Fruit fly (Drosophila melanogaster) whole organism, adult: ENCODE data around the gene Pdss2.

ENCODE experiments used
- CG11617 ChIP-seq: fragments of 200-800 bp; sonication (Bioruptor generic); optimal IDR thresholded peaks from 2 replicates; lab custom pipeline; 2017; ENCODE audit warnings: mild to moderate bottlenecking, missing biosample characterization, missing genetic modification reagents, missing genetic modification characterization
- CG12768 ChIP-seq: fragments of 200-800 bp; sonication (Bioruptor generic); optimal IDR thresholded peaks from 2 replicates; lab custom pipeline; 2017; ENCODE audit warnings: missing biosample characterization, missing genetic modification characterization, mild to moderate bottlenecking, moderate library complexity, missing genetic modification reagents
- CG1620 ChIP-seq: fragments of 200-800 bp; sonication (Bioruptor generic); optimal IDR thresholded peaks from 2 replicates; lab custom pipeline; 2016; ENCODE audit warnings: missing biosample characterization, missing genetic modification characterization
- CG7101 ChIP-seq: fragments of 200-800 bp; sonication (Bioruptor generic); optimal IDR thresholded peaks from 2 replicates; lab custom pipeline; 2018; ENCODE audit warnings: missing biosample characterization, mild to moderate bottlenecking, missing genetic modification characterization, moderate library complexity

DNA sequence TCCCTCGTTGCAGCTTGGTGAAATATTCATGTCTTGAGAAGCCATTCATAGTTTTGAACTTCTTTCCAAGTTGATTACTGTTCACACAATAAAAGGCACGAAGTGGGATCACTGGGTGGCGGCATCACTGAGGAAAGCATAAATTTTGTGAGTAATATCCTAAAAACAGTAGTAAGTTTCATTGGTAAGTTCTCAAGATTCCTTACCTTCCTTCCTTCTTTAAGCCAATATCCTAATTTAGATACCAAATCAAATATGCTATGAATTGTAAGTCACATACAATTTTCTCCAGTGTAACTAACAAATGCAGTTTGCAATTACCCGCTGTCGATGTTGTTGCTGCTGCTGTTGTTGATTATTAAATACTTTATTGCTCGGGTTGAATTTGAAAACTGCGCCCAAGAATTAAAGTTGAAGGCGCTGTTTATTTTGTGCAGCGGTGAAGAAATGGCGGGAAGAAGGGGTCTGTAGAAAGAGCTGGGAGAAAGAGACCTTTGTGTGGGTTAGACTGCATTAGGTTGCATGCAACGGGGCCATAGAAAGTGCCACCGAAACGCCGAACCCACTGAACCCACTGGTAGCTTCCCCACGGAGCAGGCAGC, 18.5 kb downstream of the Pdss2 start:
- TF ChIP-seq CG1620 (GFP tag; lab: Kevin White, UChicago) = no peak
- no peak for TF ChIP-seq CG7101 (tag; lab: Kevin White, UChicago)
- no peak for TF ChIP-seq CG11617
- no peak for TF ChIP-seq CG12768 (GFP tag; lab: Kevin White, UChicago)
